Fruit fly (Drosophila melanogaster): Measurements from ENCODE around the gene CG13010.
A peak's percentile ranks its signal among the peaks of the same experiment; 100 is the strongest.

CG13010 gene

dm6 chrX:16696614-16697519 lies 18.1 kb upstream of the CG13010 start (continued):
- TF ChIP-seq sug (tag; optimal IDR thresholded peaks at IDR 0.05) (no peak), prd (optimal IDR thresholded peaks at IDR 0.05) (no peak), prd (GFP tag; IDR thresholded peaks at IDR 0.05) (no peak), CG43689 (GFP tag; IDR thresholded peaks at IDR 0.05) (no peak), kah (GFP tag; optimal IDR thresholded peaks at IDR 0.05) (no peak), Atf6 (GFP tag; IDR thresholded peaks at IDR 0.05) (no peak), dimm (GFP tag; IDR thresholded peaks at IDR 0.05) (no peak), CG7271 (tag; optimal IDR thresholded peaks at IDR 0.05) (no peak), CoRest (tag; optimal IDR thresholded peaks at IDR 0.05) (peak; percentile 17), chn (GFP tag; optimal IDR thresholded peaks at IDR 0.05) (no peak), CG15269 (tag; optimal IDR thresholded peaks at IDR 0.05) (no peak), D19B (GFP tag; optimal IDR thresholded peaks at IDR 0.05) (no peak), cwo (GFP tag; optimal IDR thresholded peaks at IDR 0.05) (no peak), CG2678 (tag; optimal IDR thresholded peaks at IDR 0.05) (peak; percentile 55), CG12219 (GFP tag; optimal IDR thresholded peaks at IDR 0.05) (no peak), HLH4C (GFP tag; IDR thresholded peaks at IDR 0.05; ENCODE audit: partially characterized antibody) (no peak), CG2202 (tag; optimal IDR thresholded peaks at IDR 0.05) (no peak), lov (optimal IDR thresholded peaks at IDR 0.05) (no peak), lov (GFP tag; IDR thresholded peaks at IDR 0.05) (no peak), pfk (GFP tag; optimal IDR thresholded peaks at IDR 0.05) (no peak), Dip3 (GFP tag; optimal IDR thresholded peaks at IDR 0.05) (no peak), Oli (tag; optimal IDR thresholded peaks at IDR 0.05) (peak; percentile 0), CG17385 (GFP tag; optimal IDR thresholded peaks at IDR 0.05) (peak; percentile 13), run (tag; optimal IDR thresholded peaks at IDR 0.05) (no peak), zfh2 (GFP tag; optimal IDR thresholded peaks at IDR 0.05) (no peak), trh (GFP tag; optimal IDR thresholded peaks at IDR 0.05) (no peak), CG8478 (optimal IDR thresholded peaks at IDR 0.05) (no peak), D19A (tag; optimal IDR thresholded peaks at IDR 0.05) (no peak), Asciz (GFP tag; optimal IDR thresholded peaks at IDR 0.05) (no peak), CG4854 (GFP tag; optimal IDR thresholded peaks at IDR 0.05) (no peak), Myb (GFP tag; optimal IDR thresholded peaks at IDR 0.05) (no peak), CG1832 (GFP tag; optimal IDR thresholded peaks at IDR 0.05) (no peak), CG2889 (GFP tag; IDR thresholded peaks at IDR 0.05) (no peak), aop (GFP tag; IDR thresholded peaks at IDR 0.05) (no peak), CG17186 (GFP tag; optimal IDR thresholded peaks at IDR 0.05) (no peak), Lim3 (GFP tag; IDR thresholded peaks at IDR 0.05) (no peak), CG6791 (GFP tag; IDR thresholded peaks at IDR 0.05; ENCODE audit: partially characterized antibody) (0 out of 3 replicates have a peak, but pooled peaks have one; percentile 27), stwl (tag; optimal IDR thresholded peaks at IDR 0.05) (no peak), CG4404 (GFP tag; IDR thresholded peaks at IDR 0.05) (no peak), gsb (GFP tag; IDR thresholded peaks at IDR 0.05) (no peak), CG18262 (tag; optimal IDR thresholded peaks at IDR 0.05) (peak; percentile 37), org-1 (GFP tag; optimal IDR thresholded peaks at IDR 0.05) (peak; percentile 8), CG12769 (tag; optimal IDR thresholded peaks at IDR 0.05) (no peak), CG8765 (GFP tag; IDR thresholded peaks at IDR 0.05) (no peak), Gug (GFP tag; IDR thresholded peaks at IDR 0.05) (no peak), CG18011 (GFP tag; optimal IDR thresholded peaks at IDR 0.05) (no peak), Eip74EF (GFP tag; optimal IDR thresholded peaks at IDR 0.05) (no peak), sr (GFP tag; IDR thresholded peaks at IDR 0.05) (no peak), vnd (GFP tag; IDR thresholded peaks at IDR 0.05; ENCODE audit: partially characterized antibody) (no peak), ems (GFP tag; optimal IDR thresholded peaks at IDR 0.05) (no peak)

All from whole organism, embryonic.